Worm (Caenorhabditis elegans) whole organism, L4 larva: Measurements from ENCODE around the gene F41H8.1.

ENCODE experiments used
- ceh-82 ChIP-seq: sonication (generic microtip); optimal IDR thresholded peaks from 2 replicates; lab custom pipeline; 2017; ENCODE audit warnings: missing biosample characterization, missing genetic modification characterization
- ces-1 ChIP-seq: fragments of 150-350 bp; sonication (generic microtip); optimal IDR thresholded peaks from 4 replicates; lab custom pipeline; 2014; ENCODE audit warnings: missing biosample characterization, missing genetic modification reagents, missing genetic modification characterization
- ctbp-1 ChIP-seq: fragments of 200-800 bp; sonication (Bioruptor generic); IDR thresholded peaks from 2 replicates; pipeline ENCODE4 v1.3.6; 2022; ENCODE audit warnings: missing genetic modification reagents, missing genetic modification characterization, missing compliant biosample characterization
- dpl-1 ChIP-seq: fragments of 150-350 bp; optimal IDR thresholded peaks from 2 replicates; lab custom pipeline; 2014; ENCODE audit warnings: missing biosample characterization, missing genetic modification reagents, missing genetic modification characterization
- fkh-10 ChIP-seq: fragments of 150-350 bp; optimal IDR thresholded peaks from 2 replicates; lab custom pipeline; 2014; ENCODE audit warnings: missing biosample characterization, missing genetic modification reagents, missing genetic modification characterization
- jun-1 ChIP-seq: fragments of 150-350 bp; optimal IDR thresholded peaks from 2 replicates; lab custom pipeline; 2014; ENCODE audit warnings: missing biosample characterization, missing genetic modification reagents, missing genetic modification characterization
- lsy-2 ChIP-seq, 2 experiments: fragments of 150-350 bp in 1 of 2; sonication (generic microtip) in 1 of 2; optimal IDR thresholded peaks; 2 replicates each; lab custom pipeline; 2014 to 2017; ENCODE audit warnings: missing biosample characterization in 2 of 2, missing genetic modification characterization in 2 of 2
- nhr-10 ChIP-seq: fragments of 150-350 bp; optimal IDR thresholded peaks from 2 replicates; lab custom pipeline; 2014; ENCODE audit warnings: missing biosample characterization, missing genetic modification characterization
- zip-2 ChIP-seq: fragments of 150-350 bp; optimal IDR thresholded peaks from 2 replicates; lab custom pipeline; 2014; ENCODE audit warnings: missing biosample characterization, missing genetic modification characterization

DNA sequence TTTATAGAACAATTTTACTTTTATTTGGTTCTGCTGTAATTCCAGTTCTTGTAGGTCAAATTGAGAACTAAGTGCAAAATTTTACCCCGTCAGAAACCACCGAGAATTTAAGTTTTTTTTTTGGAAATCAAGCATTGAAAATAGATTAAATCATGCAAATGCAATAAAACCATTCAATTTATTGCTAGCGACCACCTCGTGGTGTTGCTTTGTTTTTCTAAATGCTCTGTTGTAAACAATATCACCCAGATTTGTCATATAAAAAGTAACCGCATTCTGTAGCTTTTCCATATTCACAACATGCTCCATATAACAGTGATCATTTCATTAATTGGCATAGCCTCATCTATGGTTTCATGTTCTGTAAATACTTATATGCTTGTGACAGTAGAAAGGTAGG lies 16.0 kb downstream of the F41H8.1 start, which contains the start of gene srbc-12:
- TF ChIP-seq ctbp-1 (GFP tag; lab: Robert Waterston, UW) (no peak), fkh-10 (no peak), nhr-10 (tag; lab: Kevin White, UChicago) (no peak), dpl-1 (no peak), lsy-2 (tag; optimal IDR thresholded peaks at IDR 0.05; lab: Kevin White, UChicago) (no peak), ces-1 (GFP tag; lab: Kevin White, UChicago) (no peak), ceh-82 (tag; lab: Kevin White, UChicago) (no peak), zip-2 (tag; lab: Kevin White, UChicago) (no peak), jun-1 (tag; lab: Kevin White, UChicago) (no peak)
